Fruit fly (Drosophila melanogaster) whole organism, wandering third instar larva: ENCODE measurements around the gene CG16986.

Source experiments
- Abd-B ChIP-seq: fragments of >200 bp; optimal IDR thresholded peaks from 2 replicates; lab custom pipeline; 2017; ENCODE audit warnings: missing biosample characterization, missing genetic modification characterization
- CG32264 ChIP-seq: fragments of 200-800 bp; sonication (Bioruptor generic); optimal IDR thresholded peaks from 2 replicates; lab custom pipeline; 2016; ENCODE audit warnings: missing biosample characterization, missing genetic modification characterization
- CG9705 ChIP-seq: fragments of 200-800 bp; sonication (Bioruptor generic); optimal IDR thresholded peaks from 2 replicates; lab custom pipeline; 2018; ENCODE audit warnings: missing biosample characterization, mild to moderate bottlenecking, missing genetic modification characterization
- CrebA ChIP-seq: fragments of 200-800 bp; sonication (Bioruptor generic); optimal IDR thresholded peaks from 2 replicates; lab custom pipeline; 2016; ENCODE audit warnings: missing biosample characterization, mild to moderate bottlenecking, missing genetic modification characterization, borderline replicate concordance
- Dfd ChIP-seq: fragments of >200 bp; optimal IDR thresholded peaks from 2 replicates; lab custom pipeline; 2017; ENCODE audit warnings: missing biosample characterization, missing genetic modification characterization
- Dif ChIP-seq: fragments of 200-275, 200-300 bp; sonication (Bioruptor generic); optimal IDR thresholded peaks from 2 replicates; lab custom pipeline; 2018; ENCODE audit warnings: missing biosample characterization, missing genetic modification characterization; ENCODE audit not compliant: partially characterized antibody
- GATAd ChIP-seq: sonication (Bioruptor generic); optimal IDR thresholded peaks from 2 replicates; lab custom pipeline; 2016; ENCODE audit warnings: missing biosample characterization, missing genetic modification characterization
- HLH106 ChIP-seq: fragments of 200-800 bp; optimal IDR thresholded peaks from 3 replicates; lab custom pipeline; 2019; ENCODE audit warnings: missing biosample characterization, mild to moderate bottlenecking, missing genetic modification characterization, moderate library complexity
- Hnf4 ChIP-seq: fragments of 200-800 bp; sonication (Bioruptor generic); optimal IDR thresholded peaks from 2 replicates; lab custom pipeline; 2016; ENCODE audit warnings: missing biosample characterization, mild to moderate bottlenecking, missing genetic modification characterization
- Hr78 ChIP-seq: fragments of >200 bp; optimal IDR thresholded peaks from 2 replicates; lab custom pipeline; 2017; ENCODE audit warnings: missing biosample characterization, missing genetic modification characterization
- Hr83 ChIP-seq: fragments of 200-300 bp; sonication (Bioruptor generic); optimal IDR thresholded peaks from 2 replicates; lab custom pipeline; 2016; ENCODE audit warnings: missing biosample characterization, mild to moderate bottlenecking, missing genetic modification characterization, moderate library complexity; ENCODE audit not compliant: poor library complexity, severe bottlenecking
- Jra ChIP-seq: sonication (Bioruptor generic); optimal IDR thresholded peaks from 2 replicates; lab custom pipeline; 2016; ENCODE audit warnings: missing biosample characterization, missing genetic modification characterization
- Mio ChIP-seq: sonication (Bioruptor generic); optimal IDR thresholded peaks from 2 replicates; lab custom pipeline; 2016; ENCODE audit warnings: missing biosample characterization, missing genetic modification characterization
- Myc ChIP-seq: fragments of >200 bp; optimal IDR thresholded peaks from 2 replicates; lab custom pipeline; 2017
- N ChIP-seq: fragments of >200 bp; optimal IDR thresholded peaks from 2 replicates; lab custom pipeline; 2018; ENCODE audit warnings: missing biosample characterization, missing external identifiers, missing genetic modification characterization
- OdsH ChIP-seq: fragments of 200-800 bp; sonication (Bioruptor generic); optimal IDR thresholded peaks from 2 replicates; lab custom pipeline; 2016; ENCODE audit warnings: missing biosample characterization, mild to moderate bottlenecking, missing genetic modification characterization
- Rel ChIP-seq, 2 experiments: fragments of 200-800 bp; sonication (Bioruptor generic) in 1 of 2; optimal IDR thresholded peaks; 2 replicates in 1 of 2; 3 replicates in 1 of 2; lab custom pipeline; 2016 to 2019; ENCODE audit warnings: mild to moderate bottlenecking in 2 of 2, missing biosample characterization in 2 of 2, missing genetic modification characterization in 2 of 2, moderate library complexity in 1 of 2
- Sp1 ChIP-seq: fragments of 200-800 bp; sonication (Bioruptor generic); optimal IDR thresholded peaks from 3 replicates; lab custom pipeline; 2019; ENCODE audit warnings: missing biosample characterization, mild to moderate bottlenecking, missing genetic modification characterization, moderate library complexity
- Vsx2 ChIP-seq: fragments of 200-300, 225-300 bp; sonication (Bioruptor generic); optimal IDR thresholded peaks from 2 replicates; lab custom pipeline; 2018; ENCODE audit warnings: missing biosample characterization, missing genetic modification characterization; ENCODE audit not compliant: partially characterized antibody
- br ChIP-seq: fragments of 200-800 bp; sonication (Bioruptor generic); optimal IDR thresholded peaks from 2 replicates; lab custom pipeline; 2016; ENCODE audit warnings: missing biosample characterization, missing genetic modification characterization
- brk ChIP-seq: fragments of 200-800 bp; sonication (Bioruptor generic); optimal IDR thresholded peaks from 2 replicates; lab custom pipeline; 2016; ENCODE audit warnings: missing biosample characterization, mild to moderate bottlenecking, missing genetic modification characterization
- dl ChIP-seq, 2 experiments: fragments of 175-275, 200-275 bp in 1 of 2; fragments of 200-275 bp in 1 of 2; sonication (Bioruptor generic); optimal IDR thresholded peaks; lab custom pipeline; 2018; ENCODE audit warnings: mild to moderate bottlenecking in 2 of 2, missing biosample characterization in 2 of 2, missing genetic modification characterization in 2 of 2, moderate library complexity in 2 of 2; ENCODE audit not compliant: partially characterized antibody in 2 of 2, insufficient read depth in 1 of 2
- dmrt93B ChIP-seq: fragments of 200-800 bp; sonication (Bioruptor generic); optimal IDR thresholded peaks from 2 replicates; lab custom pipeline; 2018; ENCODE audit warnings: missing biosample characterization, mild to moderate bottlenecking, missing genetic modification characterization
- dsf ChIP-seq: sonication (Bioruptor generic); optimal IDR thresholded peaks from 2 replicates; lab custom pipeline; 2016; ENCODE audit warnings: missing biosample characterization, missing genetic modification characterization, borderline replicate concordance
- ey ChIP-seq: fragments of 200-800 bp; sonication (Bioruptor generic); optimal IDR thresholded peaks from 2 replicates; lab custom pipeline; 2016; ENCODE audit warnings: missing biosample characterization, missing genetic modification characterization
- foxo ChIP-seq, 2 experiments: fragments of 200-800 bp; sonication (Bioruptor generic); optimal IDR thresholded peaks; 2 replicates in 1 of 2; 3 replicates in 1 of 2; lab custom pipeline; 2016 to 2017; ENCODE audit warnings: missing biosample characterization in 2 of 2, missing genetic modification characterization in 2 of 2
- fru ChIP-seq: fragments of 200-800 bp; sonication (Bioruptor generic); optimal IDR thresholded peaks from 3 replicates; lab custom pipeline; 2016; ENCODE audit warnings: missing biosample characterization, mild to moderate bottlenecking, missing genetic modification characterization
- h ChIP-seq: fragments of 200-800 bp; sonication (Bioruptor generic); optimal IDR thresholded peaks from 3 replicates; lab custom pipeline; 2016; ENCODE audit warnings: missing biosample characterization, mild to moderate bottlenecking, missing genetic modification characterization
- jim ChIP-seq: fragments of 175-275, 200-325 bp; sonication (Bioruptor generic); optimal IDR thresholded peaks from 2 replicates; lab custom pipeline; 2016; ENCODE audit warnings: missing biosample characterization, mild to moderate bottlenecking, missing genetic modification characterization
- lola ChIP-seq: fragments of >200 bp; optimal IDR thresholded peaks from 2 replicates; lab custom pipeline; 2017; ENCODE audit warnings: missing biosample characterization, missing genetic modification characterization
- pan ChIP-seq: fragments of >200 bp; optimal IDR thresholded peaks from 2 replicates; lab custom pipeline; 2017
- psq ChIP-seq: fragments of 200-800 bp; sonication (Bioruptor generic); optimal IDR thresholded peaks from 3 replicates; lab custom pipeline; 2017; ENCODE audit warnings: missing biosample characterization, mild to moderate bottlenecking, missing genetic modification characterization, moderate library complexity
- rgr ChIP-seq: fragments of 200-800 bp; sonication (Bioruptor generic); optimal IDR thresholded peaks from 3 replicates; lab custom pipeline; 2016; ENCODE audit warnings: missing biosample characterization, mild to moderate bottlenecking, missing genetic modification characterization
- sage ChIP-seq: fragments of 200-800 bp; sonication (Bioruptor generic); optimal IDR thresholded peaks from 2 replicates; lab custom pipeline; 2016; ENCODE audit warnings: missing biosample characterization, mild to moderate bottlenecking, missing genetic modification characterization
- sv ChIP-seq: fragments of 200-800 bp; sonication (Bioruptor generic); optimal IDR thresholded peaks from 3 replicates; lab custom pipeline; 2016; ENCODE audit warnings: missing biosample characterization, missing genetic modification characterization
- tai ChIP-seq: sonication (Bioruptor generic); optimal IDR thresholded peaks from 2 replicates; lab custom pipeline; 2016; ENCODE audit warnings: missing biosample characterization, missing genetic modification characterization
- usp ChIP-seq: fragments of >200 bp; optimal IDR thresholded peaks from 2 replicates; lab custom pipeline; 2017; ENCODE audit warnings: missing biosample characterization, missing genetic modification characterization
- woc ChIP-seq: sonication (Bioruptor generic); optimal IDR thresholded peaks from 2 replicates; lab custom pipeline; 2016; ENCODE audit warnings: missing biosample characterization, mild to moderate bottlenecking, missing genetic modification characterization

The CG16986 gene

dm6 chr3L:2581857-2582256 is 18.3 kb upstream of the CG16986 start:
- TF ChIP-seq psq (GFP tag; lab: Kevin White, UChicago): no peak
- no peak for TF ChIP-seq pan (lab: Kevin White, UChicago)
- TF ChIP-seq foxo (GFP tag; optimal IDR thresholded peaks at IDR 0.05; lab: Kevin White, UChicago): no peak
- TF ChIP-seq rgr: no peak
- TF ChIP-seq dmrt93B (GFP tag; lab: Kevin White, UChicago): no peak
- no peak for TF ChIP-seq HLH106 (tag; lab: Kevin White, UChicago)
- no peak for TF ChIP-seq dl (GFP tag; optimal IDR thresholded peaks at IDR 0.05; lab: Kevin White, UChicago; ENCODE audit: insufficient read depth in 1 of 2, partially characterized antibody in 2 of 2)
- TF ChIP-seq GATAd: no peak
- TF ChIP-seq, all 38 proteins: peak for 0

- TF ChIP-seq sv (GFP tag; lab: Kevin White, UChicago) (no peak), OdsH (GFP tag; lab: Kevin White, UChicago) (no peak), CG32264 (GFP tag; lab: Kevin White, UChicago) (no peak), Jra (GFP tag; lab: Kevin White, UChicago) (no peak), ey (GFP tag; lab: Kevin White, UChicago) (no peak), Sp1 (GFP tag; lab: Kevin White, UChicago) (no peak), fru (no peak), jim (GFP tag; lab: Kevin White, UChicago) (no peak)
Observed at dm6 chr3L:2582290-2582689, 17.8 kb upstream of the CG16986 start.

dm6 chr3L:2582753-2583536 is 17.2 kb upstream of the CG16986 start:
- no peak for TF ChIP-seq dsf (GFP tag; lab: Kevin White, UChicago)
- TF ChIP-seq Jra (GFP tag; lab: Kevin White, UChicago): peak; percentile 74
- TF ChIP-seq Dfd (GFP tag; lab: Kevin White, UChicago): no peak
- peak; percentile 76 for TF ChIP-seq Rel (GFP tag; optimal IDR thresholded peaks at IDR 0.05; lab: Kevin White, UChicago)
- peak; percentile 80 for TF ChIP-seq Rel (tag; optimal IDR thresholded peaks at IDR 0.05; lab: Kevin White, UChicago)
- TF ChIP-seq ey (GFP tag; lab: Kevin White, UChicago): peak; percentile 94
- TF ChIP-seq br: peak; percentile 92
- TF ChIP-seq woc: peak; percentile 76
- peak; percentile 19 for TF ChIP-seq sv (GFP tag; lab: Kevin White, UChicago)
- TF ChIP-seq pan (lab: Kevin White, UChicago): no peak
- peak; percentile 88 for TF ChIP-seq Sp1 (GFP tag; lab: Kevin White, UChicago)
- TF ChIP-seq CrebA: no peak
- TF ChIP-seq CG9705 (GFP tag; lab: Kevin White, UChicago): peak; percentile 56
- TF ChIP-seq Hr83 (GFP tag; lab: Kevin White, UChicago): no peak
- TF ChIP-seq Hr78 (GFP tag; lab: Kevin White, UChicago): no peak
- peak; percentile 93 for TF ChIP-seq h (GFP tag; lab: Kevin White, UChicago)
- TF ChIP-seq GATAd: no peak
- peak; percentile 83 for TF ChIP-seq CG32264 (GFP tag; lab: Kevin White, UChicago)
- peak; percentile 91 for TF ChIP-seq fru
- no peak for TF ChIP-seq Abd-B
- TF ChIP-seq jim (GFP tag; lab: Kevin White, UChicago): no peak
- peak; percentile 81 for TF ChIP-seq brk (GFP tag; lab: Kevin White, UChicago)
- TF ChIP-seq sage (GFP tag; lab: Kevin White, UChicago): peak; percentile 84
- TF ChIP-seq foxo (GFP tag; optimal IDR thresholded peaks at IDR 0.05; lab: Kevin White, UChicago): peak; percentile 51 to 94
- TF ChIP-seq Dif (GFP tag; lab: Kevin White, UChicago): no peak
- TF ChIP-seq Vsx2 (GFP tag; lab: Kevin White, UChicago): no peak
- peak; percentile 86 for TF ChIP-seq OdsH (GFP tag; lab: Kevin White, UChicago)
- TF ChIP-seq Myc (lab: Kevin White, UChicago): no peak
- peak; percentile 86 for TF ChIP-seq psq (GFP tag; lab: Kevin White, UChicago)
- TF ChIP-seq dmrt93B (GFP tag; lab: Kevin White, UChicago): peak; percentile 70
- TF ChIP-seq rgr: peak; percentile 91
- no peak for TF ChIP-seq N (GFP tag; lab: Kevin White, UChicago)
- peak in 1 of 2 experiments; percentile 18 for TF ChIP-seq dl (GFP tag; optimal IDR thresholded peaks at IDR 0.05; lab: Kevin White, UChicago; ENCODE audit: insufficient read depth in 1 of 2, partially characterized antibody in 2 of 2)
- peak; percentile 89 for TF ChIP-seq Hnf4 (GFP tag; lab: Kevin White, UChicago)
- peak; percentile 82 for TF ChIP-seq tai
- peak; percentile 43 for TF ChIP-seq Mio (GFP tag; lab: Kevin White, UChicago)
- TF ChIP-seq lola (GFP tag; lab: Kevin White, UChicago): no peak
- TF ChIP-seq HLH106 (tag; lab: Kevin White, UChicago): peak; percentile 85
- no peak for TF ChIP-seq usp (GFP tag; lab: Kevin White, UChicago)
